Worm (Caenorhabditis elegans) whole organism, L4 larva: ENCODE results near the gene T04A6.3.

ENCODE experiments used
- F37D6.2 ChIP-seq: sonication (generic microtip); optimal IDR thresholded peaks from 2 replicates; lab custom pipeline; 2016; ENCODE audit warnings: mild to moderate bottlenecking, missing genetic modification characterization, missing compliant biosample characterization
- F49E8.2 ChIP-seq: sonication (generic microtip); optimal IDR thresholded peaks from 2 replicates; lab custom pipeline; 2016; ENCODE audit warnings: missing compliant biosample characterization, mild to moderate bottlenecking, missing genetic modification characterization, borderline replicate concordance
- R02D3.7 ChIP-seq: fragments of 150-350 bp; sonication (generic microtip); optimal IDR thresholded peaks from 3 replicates; lab custom pipeline; 2014; ENCODE audit warnings: missing biosample characterization, missing genetic modification characterization
- T20F7.1 ChIP-seq: fragments of 200-800 bp; sonication (Bioruptor generic); optimal IDR thresholded peaks from 2 replicates; lab custom pipeline; 2018; ENCODE audit warnings: mild to moderate bottlenecking, missing genetic modification characterization, missing compliant biosample characterization
- Y105C5A.15 ChIP-seq: fragments of 200-800 bp; sonication (Bioruptor generic); IDR thresholded peaks from 2 replicates; pipeline ENCODE4 v1.3.6; 2022; ENCODE audit warnings: missing genetic modification characterization, missing compliant biosample characterization
- Y48G9A.11 ChIP-seq: fragments of 200-800 bp; sonication (Bioruptor generic); IDR thresholded peaks from 2 replicates; pipeline ENCODE4 v1.3.6; 2022; ENCODE audit warnings: missing genetic modification reagents, missing genetic modification characterization, missing compliant biosample characterization
- Y5F2A.4 ChIP-seq: fragments of 200-800 bp; sonication (Bioruptor generic); optimal IDR thresholded peaks from 2 replicates; lab custom pipeline; 2018; ENCODE audit warnings: mild to moderate bottlenecking, missing genetic modification characterization, missing compliant biosample characterization
- aha-1 ChIP-seq: fragments of 150-350 bp; peaks from one replicate; lab custom pipeline; 2014; ENCODE audit warnings: missing biosample characterization, missing genetic modification characterization
- arid-1 ChIP-seq: fragments of 200-800 bp; sonication (Bioruptor generic); conservative IDR thresholded peaks from 2 replicates; pipeline ENCODE4 v1.3.6; 2022; ENCODE audit warnings: missing genetic modification reagents, missing genetic modification characterization, missing compliant biosample characterization
- ceh-44 ChIP-seq: fragments of 200-800 bp; sonication (Bioruptor generic); IDR thresholded peaks from 2 replicates; pipeline ENCODE4 v1.3.6; 2022; ENCODE audit warnings: missing genetic modification reagents, missing genetic modification characterization, missing compliant biosample characterization
- ceh-62 ChIP-seq: sonication (generic microtip); optimal IDR thresholded peaks from 2 replicates; lab custom pipeline; 2017; ENCODE audit warnings: missing biosample characterization, missing genetic modification characterization
- ceh-82 ChIP-seq: sonication (generic microtip); optimal IDR thresholded peaks from 2 replicates; lab custom pipeline; 2017; ENCODE audit warnings: missing biosample characterization, missing genetic modification characterization
- ctbp-1 ChIP-seq: fragments of 200-800 bp; sonication (Bioruptor generic); IDR thresholded peaks from 2 replicates; pipeline ENCODE4 v1.3.6; 2022; ENCODE audit warnings: missing genetic modification reagents, missing genetic modification characterization, missing compliant biosample characterization
- daf-16 ChIP-seq, 3 experiments: sonication (generic microtip); optimal IDR thresholded peaks; 2 replicates each; lab custom pipeline; 2016 to 2017; ENCODE audit warnings: missing genetic modification characterization in 3 of 3, missing genetic modification reagents in 3 of 3, mild to moderate bottlenecking in 2 of 3, missing compliant biosample characterization in 2 of 3, missing biosample characterization in 1 of 3, moderate library complexity in 1 of 3
- daf-19 ChIP-seq: fragments of 200-800 bp; sonication (Bioruptor generic); conservative IDR thresholded peaks from 2 replicates; pipeline ENCODE4 v1.3.6; 2022; ENCODE audit warnings: missing genetic modification characterization, missing compliant biosample characterization
- dmd-6 ChIP-seq: fragments of 200-800 bp; sonication (Bioruptor generic); IDR thresholded peaks from 2 replicates; pipeline ENCODE4 v1.3.6; 2022; ENCODE audit warnings: missing genetic modification reagents, missing genetic modification characterization, missing compliant biosample characterization
- dmd-9 ChIP-seq: fragments of 200-800 bp; sonication (Bioruptor generic); IDR thresholded peaks from 2 replicates; pipeline ENCODE4 v1.3.6; 2022; ENCODE audit warnings: missing genetic modification reagents, missing genetic modification characterization, missing compliant biosample characterization
- dpl-1 ChIP-seq: fragments of 150-350 bp; optimal IDR thresholded peaks from 2 replicates; lab custom pipeline; 2014; ENCODE audit warnings: missing biosample characterization, missing genetic modification reagents, missing genetic modification characterization
- duxl-1 ChIP-seq: sonication (generic microtip); optimal IDR thresholded peaks from 2 replicates; lab custom pipeline; 2016; ENCODE audit warnings: mild to moderate bottlenecking, missing genetic modification characterization, moderate library complexity, missing compliant biosample characterization; ENCODE audit not compliant: poor library complexity
- fkh-10 ChIP-seq: fragments of 150-350 bp; optimal IDR thresholded peaks from 2 replicates; lab custom pipeline; 2014; ENCODE audit warnings: missing biosample characterization, missing genetic modification reagents, missing genetic modification characterization
- gei-8 ChIP-seq: fragments of 200-800 bp; sonication (Bioruptor generic); optimal IDR thresholded peaks from 2 replicates; lab custom pipeline; 2018; ENCODE audit warnings: mild to moderate bottlenecking, missing genetic modification characterization, missing compliant biosample characterization
- hif-1 ChIP-seq, 2 experiments: sonication (generic microtip); optimal IDR thresholded peaks; 2 replicates each; lab custom pipeline; 2016 to 2017; ENCODE audit warnings: missing compliant biosample characterization in 2 of 2, missing genetic modification characterization in 2 of 2, missing genetic modification reagents in 2 of 2, missing genotype in 2 of 2, mild to moderate bottlenecking in 1 of 2
- hlh-11 ChIP-seq: fragments of 200-800 bp; sonication (Bioruptor generic); optimal IDR thresholded peaks from 2 replicates; lab custom pipeline; 2018; ENCODE audit warnings: mild to moderate bottlenecking, missing genetic modification characterization, missing compliant biosample characterization
- jun-1 ChIP-seq: fragments of 150-350 bp; optimal IDR thresholded peaks from 2 replicates; lab custom pipeline; 2014; ENCODE audit warnings: missing biosample characterization, missing genetic modification reagents, missing genetic modification characterization
- lin-1 ChIP-seq: fragments of 200-800 bp; sonication (Bioruptor generic); IDR thresholded peaks from 2 replicates; pipeline ENCODE4 v1.3.6; 2022; ENCODE audit warnings: missing genetic modification reagents, missing genetic modification characterization, missing compliant biosample characterization
- lin-38 ChIP-seq: fragments of 200-800 bp; sonication (Bioruptor generic); IDR thresholded peaks from 2 replicates; pipeline ENCODE4 v1.3.6; 2022; ENCODE audit warnings: missing genetic modification reagents, missing genetic modification characterization, missing compliant biosample characterization
- lir-3 ChIP-seq: sonication (generic microtip); optimal IDR thresholded peaks from 2 replicates; lab custom pipeline; 2016; ENCODE audit warnings: mild to moderate bottlenecking, missing genetic modification characterization, missing compliant biosample characterization
- madf-9 ChIP-seq: fragments of 200-800 bp; sonication (Bioruptor generic); conservative IDR thresholded peaks from 2 replicates; pipeline ENCODE4 v1.3.6; 2022; ENCODE audit warnings: missing genetic modification reagents, missing genetic modification characterization, missing compliant biosample characterization
- mep-1 ChIP-seq: fragments of 150-350 bp; sonication (generic microtip); optimal IDR thresholded peaks from 3 replicates; lab custom pipeline; 2014; ENCODE audit warnings: missing biosample characterization, missing genetic modification characterization
- nhr-25 ChIP-seq: sonication (generic microtip); optimal IDR thresholded peaks from 2 replicates; lab custom pipeline; 2017; ENCODE audit warnings: missing genetic modification characterization, mild to moderate bottlenecking, missing compliant biosample characterization, antibody characterized with exemption, moderate library complexity, borderline replicate concordance; ENCODE audit not compliant: insufficient read depth
- nhr-41 ChIP-seq: fragments of 200-800 bp; sonication (Bioruptor generic); IDR thresholded peaks from 2 replicates; pipeline ENCODE4 v1.3.6; 2022; ENCODE audit warnings: missing genetic modification reagents, missing genetic modification characterization, missing compliant biosample characterization
- nhr-42 ChIP-seq: fragments of 200-800 bp; sonication (Bioruptor generic); IDR thresholded peaks from 2 replicates; pipeline ENCODE4 v1.3.6; 2022; ENCODE audit warnings: missing genetic modification characterization, missing compliant biosample characterization
- nhr-48 ChIP-seq: sonication (generic microtip); optimal IDR thresholded peaks from 2 replicates; lab custom pipeline; 2016; ENCODE audit warnings: mild to moderate bottlenecking, missing genetic modification characterization, missing compliant biosample characterization
- nhr-76 ChIP-seq: fragments of 150-350 bp; optimal IDR thresholded peaks from 2 replicates; lab custom pipeline; 2014; ENCODE audit warnings: missing biosample characterization, missing genetic modification characterization
- nhr-77 ChIP-seq: fragments of 150-350 bp; optimal IDR thresholded peaks from 2 replicates; lab custom pipeline; 2014; ENCODE audit warnings: missing biosample characterization, missing genetic modification characterization
- pqm-1 ChIP-seq: sonication (generic microtip); optimal IDR thresholded peaks from 2 replicates; lab custom pipeline; 2017; ENCODE audit warnings: missing biosample characterization, missing genetic modification characterization
- saeg-2 ChIP-seq: fragments of 200-800 bp; sonication (Bioruptor generic); IDR thresholded peaks from 2 replicates; pipeline ENCODE4 v1.3.6; 2022; ENCODE audit warnings: missing genetic modification reagents, missing genetic modification characterization, missing compliant biosample characterization
- snpc-1.2 ChIP-seq: fragments of 200-800 bp; sonication (Bioruptor generic); IDR thresholded peaks from 2 replicates; pipeline ENCODE4 v1.3.6; 2022; ENCODE audit warnings: missing genetic modification reagents, missing genetic modification characterization, missing compliant biosample characterization
- snpc-4 ChIP-seq: fragments of 150-350 bp; optimal IDR thresholded peaks from 2 replicates; lab custom pipeline; 2014; ENCODE audit warnings: missing biosample characterization, missing genetic modification characterization
- spr-3 ChIP-seq: fragments of 200-800 bp; sonication (Bioruptor generic); optimal IDR thresholded peaks from 2 replicates; lab custom pipeline; 2018; ENCODE audit warnings: mild to moderate bottlenecking, missing genetic modification characterization, missing compliant biosample characterization
- unc-39 ChIP-seq: sonication (generic microtip); optimal IDR thresholded peaks from 2 replicates; lab custom pipeline; 2017; ENCODE audit warnings: missing biosample characterization, missing genetic modification characterization
- vab-7 ChIP-seq: fragments of 200-800 bp; sonication (Bioruptor generic); IDR thresholded peaks from 2 replicates; pipeline ENCODE4 v1.3.6; 2022; ENCODE audit warnings: missing genetic modification reagents, missing genetic modification characterization, missing compliant biosample characterization
- zag-1 ChIP-seq: fragments of 150-350 bp; optimal IDR thresholded peaks from 2 replicates; lab custom pipeline; 2014; ENCODE audit warnings: missing biosample characterization, missing genetic modification characterization
- zip-11 ChIP-seq: fragments of 200-800 bp; sonication (Bioruptor generic); IDR thresholded peaks from 2 replicates; pipeline ENCODE4 v1.3.6; 2022; ENCODE audit warnings: missing genetic modification characterization, missing compliant biosample characterization
- zip-2 ChIP-seq: fragments of 150-350 bp; optimal IDR thresholded peaks from 2 replicates; lab custom pipeline; 2014; ENCODE audit warnings: missing biosample characterization, missing genetic modification characterization
- ztf-7 ChIP-seq: fragments of 150-350 bp; optimal IDR thresholded peaks from 2 replicates; lab custom pipeline; 2014; ENCODE audit warnings: missing biosample characterization, missing genetic modification characterization

Gene T04A6.3

ce11 chrIII:7572781-7573400 is 35.2 kb downstream of the T04A6.3 start, which contains the start of the genes rpl-9 and lpd-7 (continued):
- TF ChIP-seq hif-1 (tag; optimal IDR thresholded peaks at IDR 0.05; lab: Kevin White, UChicago): peak in 1 of 2 experiments; percentile 63
- no peak for TF ChIP-seq F37D6.2 (tag; lab: Kevin White, UChicago)
- no peak for TF ChIP-seq Y105C5A.15 (GFP tag; lab: Robert Waterston, UW)
- no peak for TF ChIP-seq jun-1
- TF ChIP-seq zip-11: no peak
- TF ChIP-seq spr-3 (GFP tag; lab: Kevin White, UChicago): no peak
- TF ChIP-seq daf-16 (GFP tag; optimal IDR thresholded peaks at IDR 0.05; lab: Kevin White, UChicago): no peak
- TF ChIP-seq daf-16 (tag; optimal IDR thresholded peaks at IDR 0.05; lab: Kevin White, UChicago): peak; percentile 71
- no peak for TF ChIP-seq lir-3 (tag; lab: Kevin White, UChicago)
- TF ChIP-seq R02D3.7 (tag; lab: Kevin White, UChicago): peak; percentile 17
- TF ChIP-seq unc-39: no peak
- TF ChIP-seq nhr-25: peak; percentile 42
- TF ChIP-seq mep-1: peak; percentile 91
- TF ChIP-seq nhr-42 (GFP tag; lab: Robert Waterston, UW): no peak
- TF ChIP-seq nhr-77: peak; percentile 81
- TF ChIP-seq snpc-4 (tag; lab: Kevin White, UChicago): no peak
- no peak for TF ChIP-seq ceh-44 (GFP tag; lab: Robert Waterston, UW)
- peak; percentile 59 for TF ChIP-seq fkh-10
- TF ChIP-seq zag-1 (tag; lab: Kevin White, UChicago): no peak
- TF ChIP-seq zip-2: no peak
- TF ChIP-seq nhr-41 (GFP tag; lab: Robert Waterston, UW): no peak
- TF ChIP-seq ctbp-1: no peak
- peak; percentile 74 for TF ChIP-seq dpl-1
- no peak for TF ChIP-seq daf-19 (GFP tag; lab: Robert Waterston, UW)
- TF ChIP-seq ceh-82 (tag; lab: Kevin White, UChicago): no peak
- TF ChIP-seq, all 104 proteins: peak for 31

- TF ChIP-seq F49E8.2 (tag; lab: Kevin White, UChicago) (peak; percentile 23), snpc-1.2 (peak; percentile 35; the same call in 1 of the 2 replicates), dpl-1 (no peak), aha-1 (tag; lab: Kevin White, UChicago) (peak; percentile 43), nhr-25 (no peak), T20F7.1 (no peak), arid-1 (GFP tag; lab: Robert Waterston, UW) (0 out of 2 replicates have a peak, but pooled peaks have one; percentile 36), dmd-6 (GFP tag; lab: Robert Waterston, UW) (no peak), Y48G9A.11 (GFP tag; lab: Robert Waterston, UW) (peak; percentile 56), lin-1 (GFP tag; lab: Robert Waterston, UW) (0 out of 2 replicates have a peak, but pooled peaks have one; percentile 29), daf-16 (GFP tag; optimal IDR thresholded peaks at IDR 0.05; lab: Kevin White, UChicago) (no peak), daf-16 (tag; optimal IDR thresholded peaks at IDR 0.05; lab: Kevin White, UChicago) (peak; percentile 22), lin-38 (GFP tag; lab: Robert Waterston, UW) (peak; percentile 40; the same call in 1 of the 2 replicates)
- TF ChIP-seq, all 104 proteins: peak for 8
Observed at ce11 chrIII:7571726-7572125, 36.4 kb downstream of the T04A6.3 start.

ce11 chrIII:7570083-7570695 is 37.9 kb downstream of the T04A6.3 start, which contains the start of gene R13A5.7:
Gene R13A5.7, minus strand, starts transcription at chrIII:7570133.
- no peak for TF ChIP-seq ceh-62 (tag; lab: Kevin White, UChicago)
- TF ChIP-seq mep-1: peak; percentile 83
- peak; percentile 93 for TF ChIP-seq hlh-11 (tag; lab: Kevin White, UChicago)
- 0 out of 2 replicates have a peak, but pooled peaks have one; percentile 20 for TF ChIP-seq saeg-2 (GFP tag; lab: Robert Waterston, UW)
- TF ChIP-seq nhr-76 (tag; lab: Kevin White, UChicago): no peak
- no peak; the same call in 1 of the 2 replicates for TF ChIP-seq madf-9 (GFP tag; lab: Robert Waterston, UW)
- TF ChIP-seq dmd-6 (GFP tag; lab: Robert Waterston, UW): peak; percentile 77
- TF ChIP-seq gei-8 (GFP tag; lab: Kevin White, UChicago): peak; percentile 48
- TF ChIP-seq nhr-48 (tag; lab: Kevin White, UChicago): peak; percentile 47
- peak; percentile 70 for TF ChIP-seq nhr-25
- TF ChIP-seq lin-1 (GFP tag; lab: Robert Waterston, UW): 0 out of 2 replicates have a peak, but pooled peaks have one; percentile 35
- no peak for TF ChIP-seq Y5F2A.4 (GFP tag; lab: Kevin White, UChicago)
- peak; percentile 14 for TF ChIP-seq aha-1 (tag; lab: Kevin White, UChicago)
- TF ChIP-seq vab-7 (GFP tag; lab: Robert Waterston, UW): no peak
- peak; percentile 27 for TF ChIP-seq pqm-1 (tag; lab: Kevin White, UChicago)
- TF ChIP-seq ztf-7 (tag; lab: Kevin White, UChicago): no peak
- peak; percentile 22 for TF ChIP-seq duxl-1
- no peak for TF ChIP-seq dmd-9
